Worm (Caenorhabditis elegans): ENCODE results near the gene C04E6.8.

The C04E6.8 gene

ce11 chrV:5850671-5851070 lies 33.0 kb downstream of the C04E6.8 start:
- TF ChIP-seq ceh-19 (GFP tag; optimal IDR thresholded peaks at IDR 0.05) (no peak), pha-2 (tag; optimal IDR thresholded peaks at IDR 0.05) (no peak), dve-1 (tag; optimal IDR thresholded peaks at IDR 0.05) (no peak), ceh-48 (tag; optimal IDR thresholded peaks at IDR 0.05) (no peak), ceh-22 (tag; optimal IDR thresholded peaks at IDR 0.05) (no peak), ceh-9 (tag; optimal IDR thresholded peaks at IDR 0.05) (no peak), dmd-4 (tag; optimal IDR thresholded peaks at IDR 0.05; ENCODE audit: borderline replicate concordance) (no peak), pax-1 (tag; optimal IDR thresholded peaks at IDR 0.05) (no peak), ref-2 (tag; optimal IDR thresholded peaks at IDR 0.05) (no peak), mec-3 (tag; optimal IDR thresholded peaks at IDR 0.05; ENCODE audit: borderline replicate concordance) (no peak), T23F11.4 (GFP tag; optimal IDR thresholded peaks at IDR 0.05) (no peak), ets-4 (tag; optimal IDR thresholded peaks at IDR 0.05) (no peak), tbx-2 (tag; optimal IDR thresholded peaks at IDR 0.05) (no peak), ztf-16 (tag; optimal IDR thresholded peaks at IDR 0.05) (no peak), elt-2 (tag; optimal IDR thresholded peaks at IDR 0.05) (no peak)

- TF ChIP-seq lin-11 (tag; optimal IDR thresholded peaks at IDR 0.05) (no peak), elt-4 (tag; optimal IDR thresholded peaks at IDR 0.05) (no peak), pat-9 (tag; optimal IDR thresholded peaks at IDR 0.05) (no peak), nhr-11 (tag; optimal IDR thresholded peaks at IDR 0.05) (no peak), pax-1 (tag; optimal IDR thresholded peaks at IDR 0.05) (no peak), rnt-1 (tag; optimal IDR thresholded peaks at IDR 0.05) (no peak), eyg-1 (tag; optimal IDR thresholded peaks at IDR 0.05) (no peak), tbx-2 (tag; optimal IDR thresholded peaks at IDR 0.05) (no peak), pag-3 (tag; optimal IDR thresholded peaks at IDR 0.05; ENCODE audit: borderline replicate concordance) (no peak), pqm-1 (tag; optimal IDR thresholded peaks at IDR 0.05) (no peak)
Observed at ce11 chrV:5848015-5848609, 35.5 kb downstream of the C04E6.8 start.

- TF ChIP-seq unc-55 (GFP tag; optimal IDR thresholded peaks at IDR 0.05) (no peak), gmeb-2 (tag; optimal IDR thresholded peaks at IDR 0.05) (no peak), pat-9 (tag; optimal IDR thresholded peaks at IDR 0.05) (no peak), lim-6 (tag; optimal IDR thresholded peaks at IDR 0.05) (no peak), ttx-3 (tag; optimal IDR thresholded peaks at IDR 0.05) (no peak), ceh-2 (tag; optimal IDR thresholded peaks at IDR 0.05) (no peak), ref-2 (tag; optimal IDR thresholded peaks at IDR 0.05) (peak; percentile 2), elt-2 (tag; optimal IDR thresholded peaks at IDR 0.05) (no peak), pqm-1 (tag; optimal IDR thresholded peaks at IDR 0.05) (no peak), ceh-34 (tag; optimal IDR thresholded peaks at IDR 0.05) (peak; percentile 1), F13H6.1 (tag; optimal IDR thresholded peaks at IDR 0.05) (no peak), Y22D7AL.16 (tag; optimal IDR thresholded peaks at IDR 0.05) (no peak), mec-3 (tag; optimal IDR thresholded peaks at IDR 0.05; ENCODE audit: borderline replicate concordance) (no peak), fkh-6 (tag; optimal IDR thresholded peaks at IDR 0.05) (peak; percentile 2), ceh-24 (tag; optimal IDR thresholded peaks at IDR 0.05) (no peak), ceh-31 (tag; optimal IDR thresholded peaks at IDR 0.05) (peak; percentile 73), eyg-1 (tag; optimal IDR thresholded peaks at IDR 0.05) (no peak), sox-2 (GFP tag; IDR thresholded peaks at IDR 0.05) (no peak), C38D4.7 (GFP tag; optimal IDR thresholded peaks at IDR 0.05) (no peak), K02D7.2 (tag; optimal IDR thresholded peaks at IDR 0.05) (no peak), tbx-2 (tag; optimal IDR thresholded peaks at IDR 0.05) (peak; percentile 17), unc-3 (GFP tag; conservative IDR thresholded peaks at IDR 0.05) (no peak), unc-3 (tag; optimal IDR thresholded peaks at IDR 0.05) (no peak), unc-42 (tag; optimal IDR thresholded peaks at IDR 0.05) (peak; percentile 30), nfya-1 (tag; optimal IDR thresholded peaks at IDR 0.05) (no peak), ceh-6 (GFP tag; optimal IDR thresholded peaks at IDR 0.05) (no peak), pha-4 (tag; optimal IDR thresholded peaks at IDR 0.05) (no peak), pros-1 (tag; optimal IDR thresholded peaks at IDR 0.05) (no peak), ceh-45 (GFP tag; IDR thresholded peaks at IDR 0.05) (no peak), npax-4 (tag; optimal IDR thresholded peaks at IDR 0.05) (no peak), elt-4 (tag; optimal IDR thresholded peaks at IDR 0.05) (no peak)
Observed at ce11 chrV:5846729-5847128, 36.9 kb downstream of the C04E6.8 start.

Measured in whole organism, late embryonic.